Worm (Caenorhabditis elegans): ENCODE data around the gene srx-86.

Gene srx-86

ce11 chrV:11554260-11554659 lies 8.5 kb upstream of the srx-86 start, which contains the start of gene duo-1:
TSS of gene duo-1 (plus strand) at chrV:11554630.
- TF ChIP-seq ztf-23 (GFP tag; IDR thresholded peaks at IDR 0.05) (no peak), med-1 (GFP tag; optimal IDR thresholded peaks at IDR 0.05; ENCODE audit: insufficient read depth) (no peak), ref-1 (GFP tag; conservative IDR thresholded peaks at IDR 0.05) (no peak), tab-1 (GFP tag; IDR thresholded peaks at IDR 0.05) (no peak), T22C8.4 (GFP tag; IDR thresholded peaks at IDR 0.05) (no peak), ztf-29 (GFP tag; IDR thresholded peaks at IDR 0.05) (no peak)

- no peak for TF ChIP-seq tab-1 (GFP tag; IDR thresholded peaks at IDR 0.05)
- no peak for TF ChIP-seq med-1 (GFP tag; optimal IDR thresholded peaks at IDR 0.05; ENCODE audit: insufficient read depth)
- no peak for TF ChIP-seq ref-1 (GFP tag; conservative IDR thresholded peaks at IDR 0.05)
- no peak for TF ChIP-seq ztf-23 (GFP tag; IDR thresholded peaks at IDR 0.05)
- no peak for TF ChIP-seq flt-1 (GFP tag; IDR thresholded peaks at IDR 0.05)
- TF ChIP-seq cog-1 (tag; optimal IDR thresholded peaks at IDR 0.05) = no peak
- no peak for TF ChIP-seq klf-2 (GFP tag; conservative IDR thresholded peaks at IDR 0.05)
- no peak for TF ChIP-seq T22C8.4 (GFP tag; IDR thresholded peaks at IDR 0.05)
- TF ChIP-seq ztf-29 (GFP tag; IDR thresholded peaks at IDR 0.05) = no peak
These were observed 1.8 kb downstream of the srx-86 start, which contains the start of gene srx-87 for ce11 chrV:11564573-11564972. TSS of gene srx-87 (plus strand) at chrV:11564873.

- no peak for TF ChIP-seq med-1 (GFP tag; optimal IDR thresholded peaks at IDR 0.05; ENCODE audit: insufficient read depth)
These were observed 7.5 kb downstream of the srx-86 start, which contains the start of the genes nhr-101 and pms-2 for ce11 chrV:11570169-11570651. TSS of gene nhr-101 (plus strand) at chrV:11570476. TSS of gene pms-2 (minus strand) at chrV:11570601.

ce11 chrV:11572803-11573490 lies 10.2 kb downstream of the srx-86 start, which contains the start of the genes H12C20.7 and nhr-68:
TSS of gene H12C20.7 (minus strand) at chrV:11572990.
TSS of gene nhr-68 (plus strand) at chrV:11573440.
- TF ChIP-seq flt-1 (GFP tag; IDR thresholded peaks at IDR 0.05) (no peak), tab-1 (GFP tag; IDR thresholded peaks at IDR 0.05) (no peak), T22C8.4 (GFP tag; IDR thresholded peaks at IDR 0.05) (no peak), ztf-29 (GFP tag; IDR thresholded peaks at IDR 0.05) (no peak), klf-2 (GFP tag; conservative IDR thresholded peaks at IDR 0.05) (no peak), ztf-23 (GFP tag; IDR thresholded peaks at IDR 0.05) (no peak), ref-1 (GFP tag; conservative IDR thresholded peaks at IDR 0.05) (no peak), med-1 (GFP tag; optimal IDR thresholded peaks at IDR 0.05; ENCODE audit: insufficient read depth) (no peak), cog-1 (tag; optimal IDR thresholded peaks at IDR 0.05) (no peak)

ce11 chrV:11574563-11574962 lies 11.8 kb downstream of the srx-86 start:
- TF ChIP-seq ztf-23 (GFP tag; IDR thresholded peaks at IDR 0.05) = no peak
- TF ChIP-seq T22C8.4 (GFP tag; IDR thresholded peaks at IDR 0.05) = no peak
- no peak for TF ChIP-seq klf-2 (GFP tag; conservative IDR thresholded peaks at IDR 0.05)
- no peak for TF ChIP-seq ref-1 (GFP tag; conservative IDR thresholded peaks at IDR 0.05)
- TF ChIP-seq med-1 (GFP tag; optimal IDR thresholded peaks at IDR 0.05; ENCODE audit: insufficient read depth) = no peak
- no peak for TF ChIP-seq flt-1 (GFP tag; IDR thresholded peaks at IDR 0.05)
- TF ChIP-seq tab-1 (GFP tag; IDR thresholded peaks at IDR 0.05) = no peak
- no peak for TF ChIP-seq cog-1 (tag; optimal IDR thresholded peaks at IDR 0.05)
- no peak for TF ChIP-seq ztf-29 (GFP tag; IDR thresholded peaks at IDR 0.05)

ce11 chrV:11580826-11581225 lies 18.1 kb downstream of the srx-86 start, which contains the start of gene srx-90:
TSS of gene srx-90 (plus strand) at chrV:11581126.
- TF ChIP-seq ref-1 (GFP tag; conservative IDR thresholded peaks at IDR 0.05) (no peak), flt-1 (GFP tag; IDR thresholded peaks at IDR 0.05) (no peak), T22C8.4 (GFP tag; IDR thresholded peaks at IDR 0.05) (no peak), cog-1 (tag; optimal IDR thresholded peaks at IDR 0.05) (no peak), ztf-23 (GFP tag; IDR thresholded peaks at IDR 0.05) (no peak), klf-2 (GFP tag; conservative IDR thresholded peaks at IDR 0.05) (no peak), med-1 (GFP tag; optimal IDR thresholded peaks at IDR 0.05; ENCODE audit: insufficient read depth) (no peak), ztf-29 (GFP tag; IDR thresholded peaks at IDR 0.05) (no peak), tab-1 (GFP tag; IDR thresholded peaks at IDR 0.05) (no peak)

- TF ChIP-seq tab-1 (GFP tag; IDR thresholded peaks at IDR 0.05) (no peak), ztf-29 (GFP tag; IDR thresholded peaks at IDR 0.05) (no peak), klf-2 (GFP tag; conservative IDR thresholded peaks at IDR 0.05) (no peak), med-1 (GFP tag; optimal IDR thresholded peaks at IDR 0.05; ENCODE audit: insufficient read depth) (no peak), flt-1 (GFP tag; IDR thresholded peaks at IDR 0.05) (no peak), ztf-23 (GFP tag; IDR thresholded peaks at IDR 0.05) (no peak), cog-1 (tag; optimal IDR thresholded peaks at IDR 0.05) (no peak), ref-1 (GFP tag; conservative IDR thresholded peaks at IDR 0.05) (no peak), T22C8.4 (GFP tag; IDR thresholded peaks at IDR 0.05) (no peak)
These were observed 20.5 kb downstream of the srx-86 start, which contains the start of gene srx-88 for ce11 chrV:11583212-11583611. TSS of gene srx-88 (plus strand) at chrV:11583512.

- TF ChIP-seq tab-1 (GFP tag; IDR thresholded peaks at IDR 0.05) (no peak), cog-1 (tag; optimal IDR thresholded peaks at IDR 0.05) (no peak), ztf-29 (GFP tag; IDR thresholded peaks at IDR 0.05) (no peak), med-1 (GFP tag; optimal IDR thresholded peaks at IDR 0.05; ENCODE audit: insufficient read depth) (no peak), ztf-23 (GFP tag; IDR thresholded peaks at IDR 0.05) (no peak), klf-2 (GFP tag; conservative IDR thresholded peaks at IDR 0.05) (no peak), T22C8.4 (GFP tag; IDR thresholded peaks at IDR 0.05) (no peak), ref-1 (GFP tag; conservative IDR thresholded peaks at IDR 0.05) (no peak), flt-1 (GFP tag; IDR thresholded peaks at IDR 0.05) (no peak)
These were observed 22.4 kb downstream of the srx-86 start for ce11 chrV:11585122-11585521.

- TF ChIP-seq cog-1 (tag; optimal IDR thresholded peaks at IDR 0.05) (no peak), flt-1 (GFP tag; IDR thresholded peaks at IDR 0.05) (no peak), T22C8.4 (GFP tag; IDR thresholded peaks at IDR 0.05) (no peak), ztf-23 (GFP tag; IDR thresholded peaks at IDR 0.05) (no peak), ztf-29 (GFP tag; IDR thresholded peaks at IDR 0.05) (no peak), med-1 (GFP tag; optimal IDR thresholded peaks at IDR 0.05; ENCODE audit: insufficient read depth) (no peak), klf-2 (GFP tag; conservative IDR thresholded peaks at IDR 0.05) (no peak), ref-1 (GFP tag; conservative IDR thresholded peaks at IDR 0.05) (no peak), tab-1 (GFP tag; IDR thresholded peaks at IDR 0.05) (no peak)
These were observed 26.7 kb downstream of the srx-86 start, which contains the start of gene srx-82 for ce11 chrV:11589433-11589832. TSS of gene srx-82 (plus strand) at chrV:11589733.

All from whole organism, midembryonic.